Fruit fly (Drosophila melanogaster): ENCODE results near the gene CG15743.
A peak's percentile ranks its signal among the peaks of the same experiment; 100 is the strongest.

Gene CG15743

DNA sequence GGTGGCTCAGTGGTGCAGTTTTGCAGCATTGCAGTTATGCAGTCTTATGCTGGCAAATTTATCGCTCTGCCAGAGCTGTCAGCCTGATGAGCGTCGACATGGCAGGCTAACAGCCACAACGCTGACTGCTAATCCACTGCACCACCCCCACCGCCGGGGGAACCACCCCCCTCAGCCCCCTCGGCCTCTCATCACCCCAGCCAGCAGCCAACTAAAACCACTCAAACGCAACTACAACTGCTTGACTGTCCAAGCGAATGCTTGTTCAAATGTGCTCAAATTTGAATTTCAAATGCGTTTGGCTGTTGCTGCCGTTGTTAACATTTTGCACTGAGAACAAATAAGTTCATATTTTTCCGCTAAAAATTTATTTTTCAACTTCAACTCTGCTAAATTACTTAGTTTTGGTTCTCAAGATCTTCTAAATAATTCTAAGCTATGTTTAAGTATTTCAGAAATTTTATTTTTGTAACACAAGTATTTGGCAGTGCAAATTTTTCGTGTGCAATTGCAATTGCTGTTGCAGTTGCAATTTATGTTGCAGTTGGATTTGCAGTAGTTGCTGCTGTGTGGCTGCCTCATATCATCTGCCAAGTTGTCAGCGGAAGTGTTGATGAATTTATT is 47.1 kb upstream of the CG15743 start (continued):
- peak; percentile 2 for TF ChIP-seq CG10267 (tag; optimal IDR thresholded peaks at IDR 0.05)
- no peak for TF ChIP-seq CG14860 (GFP tag; IDR thresholded peaks at IDR 0.05; ENCODE audit: partially characterized antibody)
- peak; percentile 23 for TF ChIP-seq Med (GFP tag)
- TF ChIP-seq CG14667 (GFP tag; IDR thresholded peaks at IDR 0.05) = no peak
- no peak for TF ChIP-seq inv (GFP tag; IDR thresholded peaks at IDR 0.05; ENCODE audit: partially characterized antibody)
- TF ChIP-seq Dbx (GFP tag; IDR thresholded peaks at IDR 0.05) = no peak
- no peak for TF ChIP-seq ems (GFP tag; optimal IDR thresholded peaks at IDR 0.05)
- TF ChIP-seq Ravus (GFP tag; IDR thresholded peaks at IDR 0.05) = no peak
- TF ChIP-seq schlank (tag; optimal IDR thresholded peaks at IDR 0.05) = no peak
- peak; percentile 34 for TF ChIP-seq CG2712 (tag; optimal IDR thresholded peaks at IDR 0.05)
- no peak for TF ChIP-seq hth (optimal IDR thresholded peaks at IDR 0.05)
- TF ChIP-seq CG9727 (GFP tag; optimal IDR thresholded peaks at IDR 0.05) = no peak
- TF ChIP-seq CG8290 (GFP tag; optimal IDR thresholded peaks at IDR 0.05) = no peak
- no peak for TF ChIP-seq CG8290 (tag; optimal IDR thresholded peaks at IDR 0.05)
- no peak for TF ChIP-seq CG1024 (GFP tag; IDR thresholded peaks at IDR 0.05)
- no peak for TF ChIP-seq CG32772 (GFP tag; IDR thresholded peaks at IDR 0.05)
- TF ChIP-seq HLH3B (GFP tag; IDR thresholded peaks at IDR 0.05) = no peak
- no peak for TF ChIP-seq tap (tag; optimal IDR thresholded peaks at IDR 0.05)
- no peak for TF ChIP-seq CG7987 (GFP tag; optimal IDR thresholded peaks at IDR 0.05)
- no peak for TF ChIP-seq NFAT (GFP tag; IDR thresholded peaks at IDR 0.05)
- TF ChIP-seq ERR (GFP tag; optimal IDR thresholded peaks at IDR 0.05) = no peak
- TF ChIP-seq CG18476 (GFP tag; optimal IDR thresholded peaks at IDR 0.05) = no peak
- TF ChIP-seq kay (GFP tag; optimal IDR thresholded peaks at IDR 0.05) = no peak
- no peak for TF ChIP-seq Hsf (GFP tag; optimal IDR thresholded peaks at IDR 0.05)
- TF ChIP-seq CG15479 (GFP tag; optimal IDR thresholded peaks at IDR 0.05) = peak; percentile 21
- no peak for TF ChIP-seq Fer1 (GFP tag; optimal IDR thresholded peaks at IDR 0.05)
- no peak for TF ChIP-seq odd (GFP tag; optimal IDR thresholded peaks at IDR 0.05)
- TF ChIP-seq Nf-YA (GFP tag; IDR thresholded peaks at IDR 0.05) = no peak
- TF ChIP-seq CG14050 (GFP tag; IDR thresholded peaks at IDR 0.05) = no peak
- no peak for TF ChIP-seq repo (GFP tag; optimal IDR thresholded peaks at IDR 0.05)
- no peak for TF ChIP-seq sr (GFP tag; IDR thresholded peaks at IDR 0.05)
- no peak for TF ChIP-seq CG10543 (GFP tag; optimal IDR thresholded peaks at IDR 0.05)
- TF ChIP-seq Myb (GFP tag; optimal IDR thresholded peaks at IDR 0.05) = no peak
- TF ChIP-seq Asciz (GFP tag; optimal IDR thresholded peaks at IDR 0.05) = no peak
- TF ChIP-seq so (GFP tag; IDR thresholded peaks at IDR 0.05) = no peak
- TF ChIP-seq chinmo (GFP tag; IDR thresholded peaks at IDR 0.05; ENCODE audit: partially characterized antibody) = 0 out of 4 replicates have a peak, but pooled peaks have one; percentile 22
- no peak for TF ChIP-seq ind (GFP tag; optimal IDR thresholded peaks at IDR 0.05)
- TF ChIP-seq sim (GFP tag; IDR thresholded peaks at IDR 0.05) = no peak
- TF ChIP-seq aop (GFP tag; IDR thresholded peaks at IDR 0.05) = no peak
- no peak for TF ChIP-seq CG11247 (GFP tag; IDR thresholded peaks at IDR 0.05)
- no peak for TF ChIP-seq ranshi (GFP tag; IDR thresholded peaks at IDR 0.05)
- TF ChIP-seq MBD-R2 (GFP tag; IDR thresholded peaks at IDR 0.05) = no peak
- no peak for TF ChIP-seq sima (GFP tag; optimal IDR thresholded peaks at IDR 0.05)
- no peak for TF ChIP-seq tio (GFP tag; optimal IDR thresholded peaks at IDR 0.05)
- no peak for TF ChIP-seq CG7963 (GFP tag; IDR thresholded peaks at IDR 0.05; ENCODE audit: partially characterized antibody)
- no peak for TF ChIP-seq CG6813 (GFP tag; optimal IDR thresholded peaks at IDR 0.05)
- no peak for TF ChIP-seq salm (tag; optimal IDR thresholded peaks at IDR 0.05)
- TF ChIP-seq ash1 (GFP tag; optimal IDR thresholded peaks at IDR 0.05) = no peak
- no peak for TF ChIP-seq Hmx (GFP tag; optimal IDR thresholded peaks at IDR 0.05)
- no peak for TF ChIP-seq ap (GFP tag; IDR thresholded peaks at IDR 0.05)
- TF ChIP-seq CG6683 (GFP tag; optimal IDR thresholded peaks at IDR 0.05) = no peak
- no peak for TF ChIP-seq knrl (GFP tag; IDR thresholded peaks at IDR 0.05; ENCODE audit: partially characterized antibody)

Measured in whole organism, embryonic.